Worm (Caenorhabditis elegans) whole organism, L4/young adult: ENCODE data around the gene C35A5.11.

ENCODE experiments used
- W03F9.2 ChIP-seq: fragments of 150-350 bp; optimal IDR thresholded peaks from 2 replicates; lab custom pipeline; 2014; ENCODE audit warnings: missing biosample characterization, missing genetic modification characterization
- dao-5 ChIP-seq: sonication (generic microtip); optimal IDR thresholded peaks from 2 replicates; lab custom pipeline; 2016; ENCODE audit warnings: missing genotype, missing genetic modification characterization, moderate library complexity, missing compliant biosample characterization
- him-1 ChIP-seq: sonication (generic microtip); optimal IDR thresholded peaks from 2 replicates; lab custom pipeline; 2016; ENCODE audit warnings: missing genotype, missing genetic modification reagents, missing genetic modification characterization, missing compliant biosample characterization

C35A5.11 gene

DNA sequence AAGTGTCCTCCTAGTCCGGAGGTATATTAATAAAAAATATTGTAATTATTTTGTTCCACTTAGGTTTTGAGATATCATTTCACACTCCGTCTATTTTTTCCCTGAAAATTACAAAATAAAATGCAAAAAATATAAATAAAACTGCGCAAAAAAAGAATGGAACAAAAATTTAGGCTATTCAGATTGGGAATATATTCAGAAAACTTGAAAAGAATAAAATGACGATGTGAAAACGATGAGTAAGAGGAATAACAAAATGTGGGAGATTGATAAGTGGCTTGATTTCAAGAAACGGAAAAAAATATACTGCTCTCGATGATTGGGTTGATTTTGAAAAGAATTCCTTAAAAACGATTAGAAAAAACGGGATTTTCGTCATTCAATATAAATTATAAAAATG is 11.4 kb upstream of the C35A5.11 start, which contains the start of gene dmsr-8:
Gene dmsr-8 (minus strand): TSS at position 101 of the 400 bp plus-strand sequence.
- TF ChIP-seq W03F9.2 (tag; lab: Kevin White, UChicago), result no peak
- no peak for TF ChIP-seq dao-5 (tag; lab: Kevin White, UChicago)
- TF ChIP-seq him-1 (tag; lab: Kevin White, UChicago), result no peak

ce11 chrV:10508855-10509254 is 5.9 kb upstream of the C35A5.11 start, which contains the start of gene C35A5.6:
Gene C35A5.6 (plus strand): TSS chrV:10509137.
- no peak for TF ChIP-seq him-1 (tag; lab: Kevin White, UChicago)
- no peak for TF ChIP-seq dao-5 (tag; lab: Kevin White, UChicago)
- TF ChIP-seq W03F9.2 (tag; lab: Kevin White, UChicago), result no peak

DNA sequence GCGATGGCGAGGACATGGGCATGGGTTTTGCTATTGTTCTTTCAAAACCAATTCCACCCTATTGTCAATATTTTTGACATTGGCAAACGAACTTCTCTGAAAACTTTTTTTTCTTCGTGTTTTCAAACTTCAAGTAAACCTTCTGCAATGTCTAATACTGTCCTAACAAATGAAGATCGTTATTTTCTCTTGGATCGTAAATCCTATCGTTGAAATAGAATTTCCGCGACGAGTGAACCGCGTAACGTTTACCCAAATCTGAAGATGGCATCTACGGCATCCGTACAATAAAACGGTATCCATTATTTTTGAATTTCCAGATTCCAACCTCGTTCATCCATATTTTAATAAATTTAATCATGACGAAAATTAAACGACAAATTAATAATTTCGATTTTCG is 2.6 kb upstream of the C35A5.11 start, which contains the start of gene C35A5.5:
Gene C35A5.5 (plus strand): TSS at position 301 of the 400 bp plus-strand sequence.
- TF ChIP-seq him-1 (tag; lab: Kevin White, UChicago) (no peak), W03F9.2 (tag; lab: Kevin White, UChicago) (no peak), dao-5 (tag; lab: Kevin White, UChicago) (no peak)

- TF ChIP-seq dao-5 (tag; lab: Kevin White, UChicago) (no peak), W03F9.2 (tag; lab: Kevin White, UChicago) (no peak), him-1 (tag; lab: Kevin White, UChicago) (no peak)
Measured at ce11 chrV:10503893-10504292, 982 bp upstream of the C35A5.11 start, which contains the start of gene C35A5.10. Gene C35A5.10 (plus strand): TSS chrV:10504193.

ce11 chrV:10501295-10501694 is 1.6 kb downstream of the C35A5.11 start, which contains the start of gene C35A5.3:
Gene C35A5.3 (minus strand): TSS chrV:10501395.
- TF ChIP-seq dao-5 (tag; lab: Kevin White, UChicago) (no peak), W03F9.2 (tag; lab: Kevin White, UChicago) (no peak), him-1 (tag; lab: Kevin White, UChicago) (no peak)

DNA sequence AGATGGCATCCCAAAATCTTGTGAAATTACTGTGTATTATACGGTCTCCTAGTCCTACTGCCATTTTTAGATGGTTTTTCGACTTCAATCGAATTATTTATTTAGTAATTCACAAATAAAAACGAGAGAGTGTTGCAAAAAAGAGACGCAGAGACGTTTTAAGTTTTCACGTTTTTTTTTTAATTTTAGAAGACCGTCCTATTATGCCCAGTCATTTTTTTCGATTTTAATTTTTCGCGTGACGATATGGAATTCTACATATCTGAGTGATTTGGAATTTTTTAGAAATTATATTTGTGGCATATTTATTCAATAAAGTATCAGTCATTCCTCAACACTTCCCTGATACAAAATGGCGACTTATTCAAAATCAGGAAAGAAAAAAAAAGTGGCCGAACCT is 6.2 kb downstream of the C35A5.11 start, which contains the start of gene C35A5.4:
Gene C35A5.4 (plus strand): TSS at position 301 of the 400 bp plus-strand sequence.
- TF ChIP-seq W03F9.2 (tag; lab: Kevin White, UChicago), result no peak
- no peak for TF ChIP-seq dao-5 (tag; lab: Kevin White, UChicago)

ce11 chrV:10493150-10493549 is 9.8 kb downstream of the C35A5.11 start, which contains the start of gene ugt-33:
Gene ugt-33 (plus strand): TSS chrV:10493409.
- TF ChIP-seq him-1 (tag; lab: Kevin White, UChicago), result no peak
- TF ChIP-seq W03F9.2 (tag; lab: Kevin White, UChicago), result no peak
- no peak for TF ChIP-seq dao-5 (tag; lab: Kevin White, UChicago)

- TF ChIP-seq him-1 (tag; lab: Kevin White, UChicago) (no peak), W03F9.2 (tag; lab: Kevin White, UChicago) (no peak), dao-5 (tag; lab: Kevin White, UChicago) (no peak)
Measured at ce11 chrV:10491443-10491842, 11.5 kb downstream of the C35A5.11 start, which contains the start of gene aqp-5. Gene aqp-5 (plus strand): TSS chrV:10491743.

DNA sequence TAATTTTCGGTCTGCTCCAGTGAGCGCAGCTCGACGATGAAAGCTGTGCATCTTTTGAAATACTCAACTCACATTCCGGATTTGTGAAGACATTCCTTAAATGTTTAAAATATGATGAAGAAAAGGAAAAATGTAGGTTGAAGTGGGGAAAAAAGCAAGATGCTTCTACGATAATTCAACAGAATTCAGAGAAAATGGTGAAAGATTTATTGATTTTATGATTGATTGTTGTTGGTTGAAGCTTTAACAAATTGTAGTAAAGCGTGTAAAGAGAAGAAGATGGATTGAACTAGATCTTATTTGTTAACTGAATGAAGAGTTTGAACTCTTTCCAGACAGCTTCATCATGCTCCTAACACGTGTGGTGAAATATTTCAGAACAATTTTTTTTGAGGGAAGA is 12.9 kb downstream of the C35A5.11 start, which contains the start of gene ncx-5:
Gene ncx-5 (minus strand): TSS at position 101 of the 400 bp plus-strand sequence.
- TF ChIP-seq dao-5 (tag; lab: Kevin White, UChicago) (no peak), W03F9.2 (tag; lab: Kevin White, UChicago) (no peak), him-1 (tag; lab: Kevin White, UChicago) (no peak)

DNA sequence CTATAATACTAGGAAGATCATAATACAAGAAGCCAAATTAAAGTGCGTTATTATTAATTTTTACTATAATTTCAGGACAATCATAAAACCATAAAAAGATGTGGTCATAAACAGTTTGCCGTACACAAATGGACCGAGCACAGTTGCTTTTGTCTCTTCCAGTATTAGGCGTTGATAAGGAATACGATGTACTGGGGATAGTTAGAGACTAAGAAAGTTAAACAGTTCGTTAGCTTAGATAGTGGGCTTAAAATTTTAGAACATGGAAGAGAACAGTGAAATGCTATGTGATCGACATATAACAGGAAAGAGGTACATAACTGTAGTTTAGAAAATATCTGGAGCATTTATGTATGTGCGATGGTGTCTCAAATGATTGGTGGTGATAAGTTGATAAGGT is 17.5 kb downstream of the C35A5.11 start:
- TF ChIP-seq W03F9.2 (tag; lab: Kevin White, UChicago), result no peak
- TF ChIP-seq him-1 (tag; lab: Kevin White, UChicago), result no peak
- no peak for TF ChIP-seq dao-5 (tag; lab: Kevin White, UChicago)

DNA sequence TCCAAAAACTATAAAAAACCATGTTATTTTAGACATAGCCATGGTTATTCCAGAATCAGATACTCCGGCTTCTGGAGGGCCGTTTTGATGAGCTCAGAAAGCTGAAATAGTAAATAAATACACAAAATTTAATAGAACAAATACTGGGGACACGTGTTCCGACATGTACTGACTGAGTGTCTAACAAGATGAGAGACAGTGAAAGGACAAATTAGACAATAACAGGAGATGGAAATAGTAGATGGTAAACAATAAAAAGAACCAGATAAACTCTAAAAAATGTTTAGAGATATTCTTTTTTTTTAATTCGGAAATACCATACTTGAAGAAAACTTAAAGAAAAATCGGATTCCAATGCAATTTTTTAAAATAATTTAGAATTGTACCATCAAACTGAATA is 18.3 kb downstream of the C35A5.11 start, which contains the start of gene Y32F6B.1:
Gene Y32F6B.1 (minus strand): TSS at position 101 of the 400 bp plus-strand sequence.
- TF ChIP-seq him-1 (tag; lab: Kevin White, UChicago) (no peak), dao-5 (tag; lab: Kevin White, UChicago) (no peak), W03F9.2 (tag; lab: Kevin White, UChicago) (no peak)

ce11 chrV:10483995-10484394 is 18.9 kb downstream of the C35A5.11 start:
- no peak for TF ChIP-seq dao-5 (tag; lab: Kevin White, UChicago)
- no peak for TF ChIP-seq him-1 (tag; lab: Kevin White, UChicago)
- TF ChIP-seq W03F9.2 (tag; lab: Kevin White, UChicago), result no peak

ce11 chrV:10478097-10478828 is 24.6 kb downstream of the C35A5.11 start, which contains the start of the genes crp-1 and Y32F6B.9:
Gene crp-1 (plus strand): TSS chrV:10478564.
Gene Y32F6B.9 (plus strand): TSS chrV:10478699.
- TF ChIP-seq W03F9.2 (tag; lab: Kevin White, UChicago) (no peak), him-1 (tag; lab: Kevin White, UChicago) (no peak), dao-5 (tag; lab: Kevin White, UChicago) (no peak)
